Fruit fly (Drosophila melanogaster): Measurements from ENCODE around the gene yem.

The yem gene

dm6 chr3R:29103227-29103626 lies 19.5 kb downstream of the yem start:
- TF ChIP-seq Dfd (GFP tag; optimal IDR thresholded peaks at IDR 0.05) = peak; percentile 90
- TF ChIP-seq br (GFP tag; optimal IDR thresholded peaks at IDR 0.05) = no peak

dm6 chr3R:29098022-29098421 lies 24.7 kb downstream of the yem start:
- TF ChIP-seq jim (GFP tag; optimal IDR thresholded peaks at IDR 0.05) (no peak), Dfd (GFP tag; optimal IDR thresholded peaks at IDR 0.05) (peak; percentile 74), ey (GFP tag; optimal IDR thresholded peaks at IDR 0.05) (no peak), pan (optimal IDR thresholded peaks at IDR 0.05) (no peak), GATAd (GFP tag; optimal IDR thresholded peaks at IDR 0.05) (no peak), Rel (GFP tag; optimal IDR thresholded peaks at IDR 0.05) (no peak), Rel (tag; optimal IDR thresholded peaks at IDR 0.05) (no peak), br (GFP tag; optimal IDR thresholded peaks at IDR 0.05) (no peak), sv (GFP tag; optimal IDR thresholded peaks at IDR 0.05) (no peak)

dm6 chr3R:29096009-29096443 lies 26.7 kb downstream of the yem start:
- TF ChIP-seq Myc (optimal IDR thresholded peaks at IDR 0.05) (no peak), sv (GFP tag; optimal IDR thresholded peaks at IDR 0.05) (no peak), CG32264 (GFP tag; optimal IDR thresholded peaks at IDR 0.05) (no peak), fru (GFP tag; optimal IDR thresholded peaks at IDR 0.05) (peak; percentile 92), Hr78 (GFP tag; optimal IDR thresholded peaks at IDR 0.05) (no peak), pan (optimal IDR thresholded peaks at IDR 0.05) (no peak), dl (GFP tag; optimal IDR thresholded peaks at IDR 0.05; ENCODE audit: insufficient read depth in 1 of 2, partially characterized antibody in 2 of 2) (no peak), foxo (GFP tag; optimal IDR thresholded peaks at IDR 0.05) (peak in 1 of 2 experiments; percentile 89), Hnf4 (GFP tag; optimal IDR thresholded peaks at IDR 0.05) (no peak), h (GFP tag; optimal IDR thresholded peaks at IDR 0.05) (peak; percentile 95), sage (GFP tag; optimal IDR thresholded peaks at IDR 0.05) (peak; percentile 65), OdsH (GFP tag; optimal IDR thresholded peaks at IDR 0.05) (peak; percentile 87), Hr83 (GFP tag; optimal IDR thresholded peaks at IDR 0.05; ENCODE audit: poor library complexity, severe bottlenecking) (no peak), Abd-B (GFP tag; optimal IDR thresholded peaks at IDR 0.05) (no peak), Rel (GFP tag; optimal IDR thresholded peaks at IDR 0.05) (no peak), Rel (tag; optimal IDR thresholded peaks at IDR 0.05) (peak; percentile 16), usp (GFP tag; optimal IDR thresholded peaks at IDR 0.05) (no peak), CG9705 (GFP tag; optimal IDR thresholded peaks at IDR 0.05) (peak; percentile 35), woc (GFP tag; optimal IDR thresholded peaks at IDR 0.05) (peak; percentile 87), N (GFP tag; optimal IDR thresholded peaks at IDR 0.05) (no peak), GATAd (GFP tag; optimal IDR thresholded peaks at IDR 0.05) (no peak), Sp1 (GFP tag; optimal IDR thresholded peaks at IDR 0.05) (peak; percentile 88), lola (GFP tag; optimal IDR thresholded peaks at IDR 0.05) (no peak), dsf (GFP tag; optimal IDR thresholded peaks at IDR 0.05; ENCODE audit: borderline replicate concordance) (no peak), psq (GFP tag; optimal IDR thresholded peaks at IDR 0.05) (peak; percentile 93), rgr (GFP tag; optimal IDR thresholded peaks at IDR 0.05) (peak; percentile 87), dmrt93B (GFP tag; optimal IDR thresholded peaks at IDR 0.05) (peak; percentile 70), Mio (GFP tag; optimal IDR thresholded peaks at IDR 0.05) (no peak), tai (GFP tag; optimal IDR thresholded peaks at IDR 0.05) (no peak), HLH106 (tag; optimal IDR thresholded peaks at IDR 0.05) (peak; percentile 82), jim (GFP tag; optimal IDR thresholded peaks at IDR 0.05) (no peak), Dfd (GFP tag; optimal IDR thresholded peaks at IDR 0.05) (no peak), ey (GFP tag; optimal IDR thresholded peaks at IDR 0.05) (peak; percentile 91), br (GFP tag; optimal IDR thresholded peaks at IDR 0.05) (peak; percentile 85), Jra (GFP tag; optimal IDR thresholded peaks at IDR 0.05) (no peak), brk (GFP tag; optimal IDR thresholded peaks at IDR 0.05) (no peak), Vsx2 (GFP tag; optimal IDR thresholded peaks at IDR 0.05; ENCODE audit: partially characterized antibody) (no peak), Dif (GFP tag; optimal IDR thresholded peaks at IDR 0.05; ENCODE audit: partially characterized antibody) (no peak), CrebA (GFP tag; optimal IDR thresholded peaks at IDR 0.05; ENCODE audit: borderline replicate concordance) (no peak)
